Worm (Caenorhabditis elegans) whole organism, L1 larva: Measurements from ENCODE around the gene B0416.4.
A peak's percentile ranks its signal among the peaks of the same experiment; 100 is the strongest.

ENCODE experiments used
- C34B4.2 ChIP-seq: sonication (generic microtip); optimal IDR thresholded peaks from 2 replicates; lab custom pipeline; 2017; ENCODE audit warnings: mild to moderate bottlenecking, missing genetic modification characterization, missing compliant biosample characterization
- aha-1 ChIP-seq: fragments of 150-350 bp; optimal IDR thresholded peaks from 2 replicates; lab custom pipeline; 2014; ENCODE audit warnings: missing biosample characterization, missing genetic modification characterization
- ama-1 ChIP-seq: fragments of 150-350 bp; optimal IDR thresholded peaks from 2 replicates; lab custom pipeline; 2014
- ceh-8 ChIP-seq: fragments of 200-800 bp; sonication (Bioruptor generic); optimal IDR thresholded peaks from 2 replicates; lab custom pipeline; 2018; ENCODE audit warnings: mild to moderate bottlenecking, missing genetic modification characterization, moderate library complexity, missing compliant biosample characterization
- ceh-82 ChIP-seq, 3 experiments: fragments of 150-350 bp in 1 of 3; sonication (generic microtip) in 2 of 3; optimal IDR thresholded peaks; 2 replicates each; lab custom pipeline; 2014 to 2017; ENCODE audit warnings: missing biosample characterization in 3 of 3, missing genetic modification characterization in 3 of 3
- ceh-90 ChIP-seq: sonication (generic microtip); optimal IDR thresholded peaks from 2 replicates; lab custom pipeline; 2016; ENCODE audit warnings: missing genetic modification characterization, missing compliant biosample characterization
- ces-1 ChIP-seq: fragments of 150-350 bp; optimal IDR thresholded peaks from 2 replicates; lab custom pipeline; 2014; ENCODE audit warnings: missing biosample characterization, missing genetic modification reagents, missing genetic modification characterization
- egl-27 ChIP-seq, 2 experiments: fragments of 150-350 bp in 1 of 2; sonication (generic microtip); optimal IDR thresholded peaks; 3 replicates each; lab custom pipeline; 2017 to 2018; ENCODE audit warnings: missing biosample characterization in 2 of 2, missing genetic modification characterization in 2 of 2, missing genetic modification reagents in 2 of 2
- elt-2 ChIP-seq: sonication (generic microtip); optimal IDR thresholded peaks from 2 replicates; lab custom pipeline; 2016; ENCODE audit warnings: missing genetic modification characterization, mild to moderate bottlenecking, inconsistent platforms, missing compliant biosample characterization, missing genetic modification reagents
- elt-3 ChIP-seq, 6 experiments: fragments of 150-350 bp in 1 of 6; sonication (generic microtip); optimal IDR thresholded peaks; 2 replicates each; lab custom pipeline; 2017 to 2018; ENCODE audit warnings: missing biosample characterization in 6 of 6, missing genetic modification characterization in 6 of 6, inconsistent platforms in 1 of 6
- ets-5 ChIP-seq: fragments of 200-800 bp; sonication (Bioruptor generic); IDR thresholded peaks from 2 replicates; pipeline ENCODE4 v1.3.6; 2022; ENCODE audit warnings: missing genetic modification characterization, missing compliant biosample characterization
- fkh-10 ChIP-seq: sonication (generic microtip); optimal IDR thresholded peaks from 2 replicates; lab custom pipeline; 2017; ENCODE audit warnings: missing biosample characterization, missing genetic modification reagents, missing genetic modification characterization
- fkh-4 ChIP-seq: sonication (generic microtip); optimal IDR thresholded peaks from 2 replicates; lab custom pipeline; 2016; ENCODE audit warnings: missing compliant biosample characterization, missing genetic modification characterization, borderline replicate concordance
- fkh-8 ChIP-seq: sonication (generic microtip); optimal IDR thresholded peaks from 2 replicates; lab custom pipeline; 2016; ENCODE audit warnings: mild to moderate bottlenecking, missing genetic modification characterization, missing compliant biosample characterization
- fos-1 ChIP-seq: fragments of 150-350 bp; optimal IDR thresholded peaks from 2 replicates; lab custom pipeline; 2014; ENCODE audit warnings: missing biosample characterization, missing genetic modification characterization
- hlh-17 ChIP-seq: fragments of 200-800 bp; sonication (Bioruptor generic); optimal IDR thresholded peaks from 2 replicates; lab custom pipeline; 2018; ENCODE audit warnings: missing genetic modification characterization, mild to moderate bottlenecking, missing compliant biosample characterization, moderate library complexity, borderline replicate concordance
- hlh-4 ChIP-seq: sonication (generic microtip); optimal IDR thresholded peaks from 2 replicates; lab custom pipeline; 2016; ENCODE audit warnings: mild to moderate bottlenecking, missing genetic modification characterization, missing compliant biosample characterization
- irx-1 ChIP-seq: sonication (generic microtip); optimal IDR thresholded peaks from 2 replicates; lab custom pipeline; 2016; ENCODE audit warnings: missing genetic modification characterization, missing compliant biosample characterization
- jun-1 ChIP-seq: fragments of 150-350 bp; optimal IDR thresholded peaks from 2 replicates; lab custom pipeline; 2014; ENCODE audit warnings: missing biosample characterization, missing genetic modification reagents, missing genetic modification characterization
- lin-14 ChIP-seq: fragments of 200-800 bp; sonication (Bioruptor generic); optimal IDR thresholded peaks from 2 replicates; lab custom pipeline; 2018; ENCODE audit warnings: mild to moderate bottlenecking, missing genetic modification characterization, moderate library complexity, missing compliant biosample characterization
- lin-35 ChIP-seq, 2 experiments: fragments of 150-350 bp; optimal IDR thresholded peaks; 2 replicates each; lab custom pipeline; 2014; ENCODE audit warnings: missing biosample characterization in 2 of 2, missing genetic modification characterization in 2 of 2, missing genetic modification reagents in 2 of 2
- lin-39 ChIP-seq: fragments of 150-350 bp; optimal IDR thresholded peaks from 2 replicates; lab custom pipeline; 2014; ENCODE audit warnings: missing biosample characterization, missing genetic modification reagents, missing genetic modification characterization
- lir-3 ChIP-seq: sonication (generic microtip); optimal IDR thresholded peaks from 2 replicates; lab custom pipeline; 2016; ENCODE audit warnings: mild to moderate bottlenecking, missing genetic modification characterization, moderate library complexity, missing compliant biosample characterization; ENCODE audit not compliant: poor library complexity
- mab-9 ChIP-seq: fragments of 200-800 bp; sonication (Bioruptor generic); IDR thresholded peaks from 2 replicates; pipeline ENCODE4 v1.3.6; 2022; ENCODE audit warnings: missing genetic modification reagents, missing genetic modification characterization, missing compliant biosample characterization
- mdl-1 ChIP-seq, 2 experiments: fragments of 150-350 bp; optimal IDR thresholded peaks; 2 replicates each; lab custom pipeline; 2014 to 2017; ENCODE audit warnings: missing biosample characterization in 2 of 2, missing genetic modification characterization in 2 of 2, inconsistent platforms in 1 of 2
- mef-2 ChIP-seq: fragments of 150-350 bp; optimal IDR thresholded peaks from 2 replicates; lab custom pipeline; 2014; ENCODE audit warnings: missing biosample characterization, missing genetic modification characterization
- nhr-11 ChIP-seq: fragments of 150-350 bp; optimal IDR thresholded peaks from 2 replicates; lab custom pipeline; 2014; ENCODE audit warnings: missing biosample characterization, missing genetic modification characterization
- nhr-12 ChIP-seq: sonication (generic microtip); optimal IDR thresholded peaks from 2 replicates; lab custom pipeline; 2017; ENCODE audit warnings: missing biosample characterization, missing genetic modification characterization
- nhr-19 ChIP-seq: fragments of 200-800 bp; sonication (Bioruptor generic); conservative IDR thresholded peaks from 2 replicates; pipeline ENCODE4 v1.3.6; 2022; ENCODE audit warnings: missing genetic modification characterization, missing compliant biosample characterization
- nhr-20 ChIP-seq: sonication (generic microtip); optimal IDR thresholded peaks from 2 replicates; lab custom pipeline; 2016; ENCODE audit warnings: mild to moderate bottlenecking, missing genetic modification characterization, missing compliant biosample characterization
- nhr-237 ChIP-seq: fragments of 150-350 bp; optimal IDR thresholded peaks from 2 replicates; lab custom pipeline; 2014; ENCODE audit warnings: missing biosample characterization, missing genetic modification characterization
- nhr-28 ChIP-seq: fragments of 150-350 bp; optimal IDR thresholded peaks from 2 replicates; lab custom pipeline; 2014; ENCODE audit warnings: missing biosample characterization, missing genetic modification characterization
- nhr-47 ChIP-seq: sonication (generic microtip); optimal IDR thresholded peaks from 2 replicates; lab custom pipeline; 2016; ENCODE audit warnings: mild to moderate bottlenecking, missing genetic modification characterization, moderate library complexity, missing compliant biosample characterization
- nhr-77 ChIP-seq: fragments of 150-350 bp; optimal IDR thresholded peaks from 2 replicates; lab custom pipeline; 2014; ENCODE audit warnings: missing biosample characterization, missing genetic modification characterization
- nhr-84 ChIP-seq: sonication (generic microtip); optimal IDR thresholded peaks from 2 replicates; lab custom pipeline; 2017; ENCODE audit warnings: missing biosample characterization, missing genetic modification characterization
- nhr-90 ChIP-seq: sonication (generic microtip); optimal IDR thresholded peaks from 2 replicates; lab custom pipeline; 2016; ENCODE audit warnings: mild to moderate bottlenecking, missing genetic modification characterization, missing compliant biosample characterization; ENCODE audit not compliant: poor library complexity
- snpc-4 ChIP-seq: fragments of 150-350 bp; optimal IDR thresholded peaks from 2 replicates; lab custom pipeline; 2014; ENCODE audit warnings: missing biosample characterization, missing genetic modification characterization
- snu-23 ChIP-seq: sonication (generic microtip); optimal IDR thresholded peaks from 2 replicates; lab custom pipeline; 2016; ENCODE audit warnings: missing genetic modification characterization, missing compliant biosample characterization
- sox-4 ChIP-seq: sonication (generic microtip); optimal IDR thresholded peaks from 2 replicates; lab custom pipeline; 2016; ENCODE audit warnings: missing genetic modification characterization, missing compliant biosample characterization
- swsn-7 ChIP-seq: sonication (generic microtip); optimal IDR thresholded peaks from 2 replicates; lab custom pipeline; 2016; ENCODE audit warnings: missing genetic modification characterization, missing compliant biosample characterization
- tbx-2 ChIP-seq: sonication (generic microtip); optimal IDR thresholded peaks from 2 replicates; lab custom pipeline; 2016; ENCODE audit warnings: missing genetic modification characterization, missing compliant biosample characterization
- unc-130 ChIP-seq: fragments of 150-350 bp; optimal IDR thresholded peaks from 2 replicates; lab custom pipeline; 2017; ENCODE audit warnings: missing biosample characterization, missing genetic modification characterization, inconsistent platforms
- unc-86 ChIP-seq: sonication (generic microtip); optimal IDR thresholded peaks from 2 replicates; lab custom pipeline; 2016; ENCODE audit warnings: missing genetic modification characterization, missing compliant biosample characterization
- xbp-1 ChIP-seq: sonication (generic microtip); optimal IDR thresholded peaks from 2 replicates; lab custom pipeline; 2016; ENCODE audit warnings: missing genetic modification characterization, missing compliant biosample characterization
- zip-4 ChIP-seq: fragments of 200-800 bp; sonication (Bioruptor generic); optimal IDR thresholded peaks from 2 replicates; lab custom pipeline; 2018; ENCODE audit warnings: mild to moderate bottlenecking, missing genetic modification characterization, moderate library complexity, missing compliant biosample characterization
- ztf-4 ChIP-seq: fragments of 150-350 bp; optimal IDR thresholded peaks from 2 replicates; lab custom pipeline; 2014; ENCODE audit warnings: missing biosample characterization, missing genetic modification characterization

The B0416.4 gene

DNA sequence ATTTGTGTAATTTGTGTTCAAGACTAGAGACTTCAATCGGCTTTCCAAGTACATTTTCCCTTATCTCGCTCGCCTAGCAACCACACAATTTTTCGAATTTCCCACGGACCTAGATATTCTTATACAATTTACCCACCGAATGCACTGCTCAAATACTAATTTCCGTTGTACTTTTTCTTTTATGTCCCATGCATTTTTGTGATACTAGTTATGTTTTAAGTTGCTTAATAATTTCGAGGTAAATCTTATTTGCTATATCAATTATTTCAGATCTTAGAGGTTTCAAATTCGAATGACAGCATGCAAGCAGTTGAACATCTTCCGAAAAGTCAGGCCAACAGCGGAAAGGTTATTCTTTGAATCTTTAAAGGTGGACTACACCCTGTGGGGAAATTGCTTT lies 19.2 kb upstream of the B0416.4 start, which contains the start of gene F18G5.1:
Gene F18G5.1 (plus strand): TSS at position 301 of the 400 bp plus-strand sequence.
- TF ChIP-seq aha-1 (tag; lab: Kevin White, UChicago) (no peak), lin-35 (GFP tag; optimal IDR thresholded peaks at IDR 0.05; lab: Kevin White, UChicago) (no peak), xbp-1 (tag; lab: Kevin White, UChicago) (no peak), nhr-237 (tag; lab: Kevin White, UChicago) (no peak), swsn-7 (tag; lab: Kevin White, UChicago) (no peak), lin-39 (tag; lab: Kevin White, UChicago) (no peak), jun-1 (tag; lab: Kevin White, UChicago) (no peak), ceh-8 (GFP tag; lab: Kevin White, UChicago) (no peak), nhr-90 (tag; lab: Kevin White, UChicago) (no peak), ces-1 (no peak), snpc-4 (tag; lab: Kevin White, UChicago) (no peak), nhr-12 (no peak), mdl-1 (tag; optimal IDR thresholded peaks at IDR 0.05; lab: Kevin White, UChicago) (no peak), irx-1 (tag; lab: Kevin White, UChicago) (no peak), fkh-8 (tag; lab: Kevin White, UChicago) (no peak), egl-27 (tag; optimal IDR thresholded peaks at IDR 0.05; lab: Kevin White, UChicago) (no peak), ceh-90 (no peak), hlh-4 (tag; lab: Kevin White, UChicago) (no peak)

DNA sequence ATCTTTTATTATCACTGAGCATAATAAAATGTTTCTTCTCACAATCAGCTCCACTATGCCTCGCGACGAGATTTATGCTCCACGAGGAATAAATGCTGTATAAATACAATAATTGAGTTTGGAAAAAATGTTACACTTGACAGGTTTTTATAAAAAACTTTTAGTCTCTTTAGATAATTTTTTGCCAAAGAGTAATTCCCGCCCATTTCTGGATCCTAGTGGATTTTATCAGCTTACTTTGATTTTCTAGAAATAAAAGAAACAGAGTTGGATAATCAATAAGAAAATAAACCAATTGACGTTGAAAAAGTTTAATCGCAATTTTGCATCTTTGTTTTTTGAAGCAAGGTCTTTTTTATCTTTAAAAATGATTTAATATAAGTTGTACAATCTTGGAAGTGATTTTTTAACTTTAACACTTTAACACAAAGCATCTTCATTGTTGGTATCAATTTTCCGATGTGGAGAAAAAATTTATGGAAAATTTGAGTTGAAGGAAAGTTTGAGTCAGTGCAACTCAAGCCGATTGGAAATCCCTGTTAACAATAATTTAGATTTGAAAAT lies 17.0 kb upstream of the B0416.4 start:
- TF ChIP-seq elt-2 (tag; lab: Kevin White, UChicago) (peak; percentile 60), ama-1 (lab: Kevin White, UChicago) (peak; percentile 61), mef-2 (tag; lab: Kevin White, UChicago) (no peak), nhr-28 (tag; lab: Kevin White, UChicago) (no peak)

DNA sequence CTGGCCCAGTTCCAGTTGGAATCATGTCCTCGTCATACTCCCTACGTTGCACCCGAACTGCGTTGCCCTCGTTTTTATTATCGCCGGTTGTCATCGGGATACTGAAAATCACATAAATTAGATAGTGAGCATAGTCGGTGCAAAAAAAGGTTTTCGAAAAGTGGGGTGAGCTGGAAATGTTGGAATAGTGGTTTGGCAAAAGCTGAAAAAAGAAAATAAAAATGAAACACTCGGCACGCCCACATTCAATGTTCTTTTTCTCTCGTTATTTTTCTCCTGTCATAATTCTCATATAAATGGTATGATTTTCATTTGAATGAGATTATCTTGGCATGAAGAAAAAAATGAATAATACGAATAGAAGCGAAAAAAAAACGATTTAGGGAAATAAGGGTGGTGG lies 14.5 kb upstream of the B0416.4 start, which contains the start of gene F18G5.6:
Gene F18G5.6 (minus strand): TSS at position 101 of the 400 bp plus-strand sequence.
- TF ChIP-seq lin-14 = no peak
- no peak for TF ChIP-seq fos-1 (tag; lab: Kevin White, UChicago)
- TF ChIP-seq elt-2 (tag; lab: Kevin White, UChicago) = no peak
- TF ChIP-seq nhr-19 = no peak
- TF ChIP-seq fkh-10 = no peak
- no peak for TF ChIP-seq xbp-1 (tag; lab: Kevin White, UChicago)
- no peak for TF ChIP-seq nhr-20 (tag; lab: Kevin White, UChicago)
- no peak for TF ChIP-seq tbx-2 (tag; lab: Kevin White, UChicago)
- no peak for TF ChIP-seq nhr-90 (tag; lab: Kevin White, UChicago)
- TF ChIP-seq elt-3 (tag; optimal IDR thresholded peaks at IDR 0.05; lab: Kevin White, UChicago) = no peak
- no peak for TF ChIP-seq unc-130 (tag; lab: Kevin White, UChicago)
- TF ChIP-seq nhr-47 (tag; lab: Kevin White, UChicago) = no peak
- no peak for TF ChIP-seq mab-9
- no peak for TF ChIP-seq nhr-77 (tag; lab: Kevin White, UChicago)
- TF ChIP-seq, all 84 proteins: peak for 0

DNA sequence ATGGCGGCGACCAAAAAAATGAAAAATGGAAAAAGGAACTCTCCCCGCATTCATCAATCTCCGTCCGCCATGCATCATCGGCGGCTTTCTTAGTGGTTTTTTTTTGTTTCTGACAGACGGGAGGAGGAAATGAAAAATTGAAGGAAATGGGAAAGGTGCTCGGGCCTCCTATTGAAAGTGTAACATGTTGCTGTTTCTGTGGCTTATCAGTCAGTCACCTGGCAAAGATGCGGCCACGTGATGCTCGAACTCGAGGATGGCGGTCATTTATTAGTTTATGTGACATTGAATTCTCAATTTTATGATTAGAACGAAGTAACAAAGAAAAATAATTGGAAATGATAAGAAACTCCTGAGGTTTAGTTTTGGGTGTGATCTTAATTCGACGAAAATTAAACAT lies 14.1 kb upstream of the B0416.4 start:
- TF ChIP-seq swsn-7 (tag; lab: Kevin White, UChicago) (no peak), ceh-82 (tag; optimal IDR thresholded peaks at IDR 0.05; lab: Kevin White, UChicago) (no peak), zip-4 (GFP tag; lab: Kevin White, UChicago) (no peak), nhr-77 (tag; lab: Kevin White, UChicago) (no peak), snpc-4 (tag; lab: Kevin White, UChicago) (no peak), mef-2 (tag; lab: Kevin White, UChicago) (no peak), nhr-28 (tag; lab: Kevin White, UChicago) (no peak), lin-39 (tag; lab: Kevin White, UChicago) (no peak), elt-2 (tag; lab: Kevin White, UChicago) (peak; percentile 90), ztf-4 (tag; lab: Kevin White, UChicago) (no peak), fkh-4 (no peak), unc-86 (no peak), tbx-2 (tag; lab: Kevin White, UChicago) (no peak), C34B4.2 (tag; lab: Kevin White, UChicago) (no peak), hlh-17 (GFP tag; lab: Kevin White, UChicago) (no peak), nhr-11 (no peak), jun-1 (tag; lab: Kevin White, UChicago) (peak; percentile 24), ets-5 (GFP tag; lab: Robert Waterston, UW) (no peak), snu-23 (peak; percentile 16), sox-4 (no peak), nhr-20 (tag; lab: Kevin White, UChicago) (peak; percentile 55), nhr-84 (tag; lab: Kevin White, UChicago) (no peak), lir-3 (no peak)
